Worm (Caenorhabditis elegans) whole organism, late embryonic: ENCODE measurements around the gene efl-2.

Source experiments
- F13H6.1 ChIP-seq: sonication (generic microtip); optimal IDR thresholded peaks from 2 replicates; lab custom pipeline; 2016; ENCODE audit warnings: missing genetic modification characterization, missing compliant biosample characterization
- ceh-18 ChIP-seq: sonication (generic microtip); optimal IDR thresholded peaks from 2 replicates; lab custom pipeline; 2016; ENCODE audit warnings: missing genetic modification characterization, missing compliant biosample characterization
- ceh-30 ChIP-seq: fragments of 150-350 bp; optimal IDR thresholded peaks from 2 replicates; lab custom pipeline; 2014; ENCODE audit warnings: missing biosample characterization, missing genetic modification characterization
- ceh-45 ChIP-seq: fragments of 200-800 bp; sonication (Bioruptor generic); IDR thresholded peaks from 2 replicates; pipeline ENCODE4 v1.3.6; 2022; ENCODE audit warnings: missing genetic modification reagents, missing genetic modification characterization, missing compliant biosample characterization
- fkh-10 ChIP-seq: fragments of 150-350 bp; optimal IDR thresholded peaks from 2 replicates; lab custom pipeline; 2014; ENCODE audit warnings: missing biosample characterization, missing genetic modification reagents, missing genetic modification characterization
- pqm-1 ChIP-seq: sonication (generic microtip); optimal IDR thresholded peaks from 2 replicates; lab custom pipeline; 2016; ENCODE audit warnings: missing genetic modification characterization, missing compliant biosample characterization
- ztf-16 ChIP-seq: sonication (generic microtip); optimal IDR thresholded peaks from 2 replicates; lab custom pipeline; 2017; ENCODE audit warnings: missing genetic modification characterization, missing compliant biosample characterization

DNA sequence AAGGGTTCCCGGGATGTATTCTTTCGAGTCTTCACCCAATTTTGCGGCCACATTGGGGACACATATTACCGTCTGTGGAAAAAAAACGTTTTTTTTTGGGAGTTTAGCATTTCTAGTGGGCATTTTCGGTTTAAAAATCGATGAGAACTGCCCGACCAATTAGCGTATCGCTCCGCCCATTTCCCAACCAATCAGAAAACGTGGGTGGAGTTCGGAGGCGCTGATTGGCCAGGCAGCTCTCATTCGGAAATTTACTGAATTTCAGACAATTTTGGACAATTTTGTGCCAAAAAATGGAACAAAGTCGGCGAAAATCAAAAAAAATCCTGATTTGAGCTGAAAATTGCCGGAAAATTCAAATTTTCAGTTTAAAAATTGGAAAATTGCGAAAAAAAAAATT is 40.7 kb downstream of the efl-2 start:
- no peak for TF ChIP-seq ceh-18 (tag; lab: Kevin White, UChicago)
- TF ChIP-seq F13H6.1: no peak
- no peak for TF ChIP-seq ceh-30 (tag; lab: Kevin White, UChicago)
- TF ChIP-seq ztf-16 (tag; lab: Kevin White, UChicago): no peak
- TF ChIP-seq ceh-45 (GFP tag; lab: Robert Waterston, UW): no peak
- no peak for TF ChIP-seq pqm-1 (tag; lab: Kevin White, UChicago)
- no peak for TF ChIP-seq fkh-10 (GFP tag; lab: Kevin White, UChicago)
